Worm (Caenorhabditis elegans) whole organism, late embryonic: ENCODE data around the gene K10H10.7.

Source experiments
- ceh-34 ChIP-seq: sonication (generic microtip); optimal IDR thresholded peaks from 2 replicates; lab custom pipeline; 2016; ENCODE audit warnings: mild to moderate bottlenecking, missing genetic modification characterization, missing compliant biosample characterization
- fkh-10 ChIP-seq: fragments of 150-350 bp; optimal IDR thresholded peaks from 2 replicates; lab custom pipeline; 2014; ENCODE audit warnings: missing biosample characterization, missing genetic modification reagents, missing genetic modification characterization
- gmeb-2 ChIP-seq: sonication (generic microtip); optimal IDR thresholded peaks from 2 replicates; lab custom pipeline; 2016; ENCODE audit warnings: missing genetic modification characterization, inconsistent platforms, missing compliant biosample characterization
- hlh-8 ChIP-seq: sonication (generic microtip); optimal IDR thresholded peaks from 2 replicates; lab custom pipeline; 2016; ENCODE audit warnings: missing genotype, missing genetic modification characterization, missing compliant biosample characterization
- nhr-11 ChIP-seq: fragments of 150-350 bp; optimal IDR thresholded peaks from 2 replicates; lab custom pipeline; 2014; ENCODE audit warnings: missing biosample characterization, missing genetic modification characterization
- sox-2 ChIP-seq: fragments of 200-800 bp; sonication (Bioruptor generic); IDR thresholded peaks from 2 replicates; pipeline ENCODE4 v1.3.6; 2022; ENCODE audit warnings: missing genetic modification reagents, missing genetic modification characterization, missing compliant biosample characterization

DNA sequence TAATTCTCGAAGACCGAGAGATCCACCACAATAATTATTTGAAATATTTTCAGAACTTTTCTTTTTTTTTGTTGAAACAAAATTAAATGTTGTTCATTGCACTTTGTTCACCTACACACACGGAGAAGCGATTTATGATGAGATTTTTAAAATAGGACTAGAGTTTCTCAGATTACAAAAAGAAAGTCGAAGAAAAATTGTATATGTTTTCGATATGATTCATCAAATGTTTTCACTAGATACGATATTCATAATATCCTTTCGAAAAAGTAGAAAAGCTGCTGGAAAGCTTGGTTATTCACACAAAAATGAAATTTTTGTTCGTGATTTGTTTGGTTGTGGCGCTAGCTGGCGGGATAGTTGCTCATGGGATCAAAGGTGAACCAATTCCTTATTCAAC is 17.6 kb upstream of the K10H10.7 start, which contains the start of gene F57C2.4:
- TF ChIP-seq hlh-8 (tag; lab: Kevin White, UChicago), result no peak
- TF ChIP-seq fkh-10 (GFP tag; lab: Kevin White, UChicago), result no peak
- no peak for TF ChIP-seq ceh-34 (tag; lab: Kevin White, UChicago)
- TF ChIP-seq gmeb-2 (tag; lab: Kevin White, UChicago), result no peak
- no peak for TF ChIP-seq nhr-11 (tag; lab: Kevin White, UChicago)
- TF ChIP-seq sox-2 (GFP tag; lab: Robert Waterston, UW), result no peak
